Fruit fly (Drosophila melanogaster): ENCODE measurements around the gene CCT1.

CCT1 gene

DNA sequence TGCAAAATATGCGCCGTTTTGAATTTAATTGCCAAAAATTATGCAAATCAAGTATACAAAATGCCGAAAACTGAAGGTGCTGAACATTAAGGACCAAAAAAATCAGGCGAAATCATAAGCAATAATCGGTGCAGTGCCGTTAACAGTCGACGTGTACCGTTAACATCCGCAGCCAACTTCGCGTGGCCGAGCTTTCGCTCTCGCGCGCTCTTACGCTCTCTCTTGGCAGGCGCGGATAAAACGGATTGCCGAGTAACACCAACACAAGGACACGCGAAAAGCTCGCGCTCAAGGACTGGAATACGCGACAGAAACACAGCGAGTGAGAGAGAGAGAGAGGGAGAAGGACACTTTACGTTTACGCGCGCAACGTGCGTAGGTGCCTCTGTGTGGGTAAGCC, 21.2 kb downstream of the CCT1 start (continued):
- TF ChIP-seq chif (GFP tag; optimal IDR thresholded peaks at IDR 0.05) (no peak), B-H2 (GFP tag; optimal IDR thresholded peaks at IDR 0.05) (no peak), tup (GFP tag; optimal IDR thresholded peaks at IDR 0.05) (no peak), ATbp (GFP tag; optimal IDR thresholded peaks at IDR 0.05) (no peak), pita (GFP tag; optimal IDR thresholded peaks at IDR 0.05) (no peak), tap (tag; optimal IDR thresholded peaks at IDR 0.05) (no peak), CG1792 (GFP tag; optimal IDR thresholded peaks at IDR 0.05) (no peak), Stat92E (GFP tag; optimal IDR thresholded peaks at IDR 0.05) (no peak), Hand (GFP tag; optimal IDR thresholded peaks at IDR 0.05) (no peak), peb (GFP tag; IDR thresholded peaks at IDR 0.05) (no peak), E2f1 (GFP tag; IDR thresholded peaks at IDR 0.05) (no peak), gce (GFP tag; IDR thresholded peaks at IDR 0.05) (no peak), chn (GFP tag; optimal IDR thresholded peaks at IDR 0.05) (no peak), CG6765 (GFP tag; optimal IDR thresholded peaks at IDR 0.05) (peak; percentile 18), sisA (GFP tag; IDR thresholded peaks at IDR 0.05) (no peak), CG9797 (GFP tag; optimal IDR thresholded peaks at IDR 0.05) (no peak), CG5245 (GFP tag; optimal IDR thresholded peaks at IDR 0.05) (no peak), CG12659 (GFP tag; optimal IDR thresholded peaks at IDR 0.05) (peak; percentile 3), mld (GFP tag; IDR thresholded peaks at IDR 0.05; ENCODE audit: partially characterized antibody) (no peak), CG32767 (GFP tag; IDR thresholded peaks at IDR 0.05) (no peak), CG13123 (GFP tag; optimal IDR thresholded peaks at IDR 0.05) (no peak), Adf1 (GFP tag; IDR thresholded peaks at IDR 0.05) (no peak), NK7.1 (GFP tag; optimal IDR thresholded peaks at IDR 0.05) (no peak), ERR (GFP tag; optimal IDR thresholded peaks at IDR 0.05) (no peak), ewg (GFP tag; optimal IDR thresholded peaks at IDR 0.05) (peak; percentile 89), Opbp (GFP tag; IDR thresholded peaks at IDR 0.05; ENCODE audit: partially characterized antibody) (peak; percentile 66), CG7963 (GFP tag; IDR thresholded peaks at IDR 0.05; ENCODE audit: partially characterized antibody) (no peak), cad (GFP tag; optimal IDR thresholded peaks at IDR 0.05) (no peak), Med (GFP tag) (peak; percentile 26), CG17568 (GFP tag; optimal IDR thresholded peaks at IDR 0.05) (no peak), CG13624 (GFP tag; optimal IDR thresholded peaks at IDR 0.05) (no peak), Spps (tag; optimal IDR thresholded peaks at IDR 0.05) (no peak)

- peak; percentile 45; the same call in 1 of the 2 replicates for TF ChIP-seq bowl (GFP tag; IDR thresholded peaks at IDR 0.05)
- TF ChIP-seq Adf1 (GFP tag; IDR thresholded peaks at IDR 0.05), result peak; percentile 34; the same call in 1 of the 2 replicates
- peak; percentile 68 for TF ChIP-seq CG12104 (GFP tag; optimal IDR thresholded peaks at IDR 0.05)
- peak; percentile 86 for TF ChIP-seq sug (tag; optimal IDR thresholded peaks at IDR 0.05)
- TF ChIP-seq Mes4 (GFP tag; optimal IDR thresholded peaks at IDR 0.05), result peak; percentile 74
- TF ChIP-seq Mrtf (GFP tag; IDR thresholded peaks at IDR 0.05), result peak; percentile 81; the same call in 2 of the 3 replicates
- TF ChIP-seq CG7839 (tag; optimal IDR thresholded peaks at IDR 0.05), result peak; percentile 92
- peak; percentile 71 for TF ChIP-seq CG3163 (GFP tag; optimal IDR thresholded peaks at IDR 0.05)
- TF ChIP-seq chn (GFP tag; optimal IDR thresholded peaks at IDR 0.05), result peak; percentile 67
- TF ChIP-seq org-1 (GFP tag; optimal IDR thresholded peaks at IDR 0.05), result peak; percentile 91
- TF ChIP-seq CG8924 (tag; optimal IDR thresholded peaks at IDR 0.05), result peak; percentile 87
- peak; percentile 81 for TF ChIP-seq CG17385 (GFP tag; optimal IDR thresholded peaks at IDR 0.05)
- TF ChIP-seq vvl (GFP tag; IDR thresholded peaks at IDR 0.05), result peak; percentile 89
- peak; percentile 73 to 80 for TF ChIP-seq chif (GFP tag; optimal IDR thresholded peaks at IDR 0.05)
- TF ChIP-seq CG6654 (GFP tag; optimal IDR thresholded peaks at IDR 0.05), result peak; percentile 36
- TF ChIP-seq yki (optimal IDR thresholded peaks at IDR 0.05), result no peak
- TF ChIP-seq disco-r (GFP tag; optimal IDR thresholded peaks at IDR 0.05), result peak; percentile 57
- TF ChIP-seq CG5180 (GFP tag; optimal IDR thresholded peaks at IDR 0.05), result peak; percentile 76
- TF ChIP-seq CrebB (tag; optimal IDR thresholded peaks at IDR 0.05), result peak; percentile 82
- peak; percentile 81 for TF ChIP-seq CG17328 (GFP tag; IDR thresholded peaks at IDR 0.05)
- peak; percentile 79 for TF ChIP-seq ems (GFP tag; optimal IDR thresholded peaks at IDR 0.05)
- no peak for TF ChIP-seq sr (GFP tag; IDR thresholded peaks at IDR 0.05)
Observed at dm6 chr3R:22468829-22469487, 22.3 kb downstream of the CCT1 start.
